Fruit fly (Drosophila melanogaster) Kc167 (cell line): ENCODE measurements around the gene tgo.

Experiments used
- Myc ChIP-seq: fragments of >200 bp; optimal IDR thresholded peaks from 2 replicates; lab custom pipeline; 2017; ENCODE audit warnings: missing external identifiers
- insv ChIP-seq: fragments of >200 bp; optimal IDR thresholded peaks from 3 replicates; lab custom pipeline; 2018; ENCODE audit warnings: missing external identifiers
- psq ChIP-seq: fragments of >200 bp; optimal IDR thresholded peaks from 2 replicates; lab custom pipeline; 2017; ENCODE audit warnings: missing external identifiers

- TF ChIP-seq psq (lab: Kevin White, UChicago) = no peak
- no peak for TF ChIP-seq Myc (lab: Kevin White, UChicago)
- TF ChIP-seq insv = no peak
These were observed 27.1 kb upstream of the tgo start for dm6 chr3R:9046954-9047353.
